Fruit fly (Drosophila melanogaster) whole organism, embryonic: ENCODE measurements around the gene PNKP.

Experiments
- BEAF-32 ChIP-seq: fragments of 200-800 bp; sonication (Bioruptor generic); optimal IDR thresholded peaks from 3 replicates; lab custom pipeline; 2017; ENCODE audit warnings: missing biosample characterization, missing genetic modification characterization, mild to moderate bottlenecking, moderate library complexity, missing genetic modification reagents
- Bgb ChIP-seq: fragments of 200-800 bp; sonication (Bioruptor generic); IDR thresholded peaks from 2 replicates; pipeline ENCODE4 v1.3.6; 2022; ENCODE audit warnings: missing biosample characterization, missing genetic modification characterization; ENCODE audit not compliant: partially characterized antibody
- BtbVII ChIP-seq: fragments of 200-800 bp; sonication (Bioruptor generic); optimal IDR thresholded peaks from 3 replicates; lab custom pipeline; 2017; ENCODE audit warnings: missing biosample characterization, mild to moderate bottlenecking, missing genetic modification characterization
- C15 ChIP-seq: fragments of 200-800 bp; sonication (Bioruptor generic); IDR thresholded peaks from 3 replicates; pipeline ENCODE4 v1.3.6; 2022; ENCODE audit warnings: missing biosample characterization, missing genetic modification characterization
- CG10543 ChIP-seq: fragments of 200-800 bp; sonication (Bioruptor generic); optimal IDR thresholded peaks from 3 replicates; lab custom pipeline; 2017; ENCODE audit warnings: missing biosample characterization, mild to moderate bottlenecking, missing genetic modification characterization, moderate library complexity
- CG10565 ChIP-seq: fragments of 200-800 bp; sonication (Bioruptor generic); optimal IDR thresholded peaks from 3 replicates; lab custom pipeline; 2016; ENCODE audit warnings: missing biosample characterization, mild to moderate bottlenecking, missing genetic modification characterization
- CG12299 ChIP-seq: fragments of 200-800 bp; sonication (Bioruptor generic); optimal IDR thresholded peaks from 2 replicates; lab custom pipeline; 2018; ENCODE audit warnings: missing biosample characterization, mild to moderate bottlenecking, missing genetic modification characterization
- CG13296 ChIP-seq: fragments of 200-800 bp; sonication (Bioruptor generic); optimal IDR thresholded peaks from 3 replicates; lab custom pipeline; 2018; ENCODE audit warnings: missing biosample characterization, mild to moderate bottlenecking, missing genetic modification characterization
- CG14014 ChIP-seq: fragments of 200-800 bp; sonication (Bioruptor generic); IDR thresholded peaks from 2 replicates; pipeline ENCODE4 v1.3.6; 2022; ENCODE audit warnings: missing biosample characterization, missing genetic modification characterization
- CG14441 ChIP-seq: fragments of 200-800 bp; sonication (Bioruptor generic); IDR thresholded peaks from 2 replicates; pipeline ENCODE4 v1.3.6; 2022; ENCODE audit warnings: missing biosample characterization, missing genetic modification characterization
- CG14710 ChIP-seq: fragments of 200-800 bp; sonication (Bioruptor generic); optimal IDR thresholded peaks from 3 replicates; lab custom pipeline; 2019; ENCODE audit warnings: missing biosample characterization, mild to moderate bottlenecking, missing genetic modification characterization, moderate library complexity
- CG14860 ChIP-seq: fragments of 200-800 bp; sonication (Bioruptor generic); IDR thresholded peaks from 3 replicates; pipeline ENCODE4 v1.3.6; 2022; ENCODE audit warnings: missing biosample characterization, missing genetic modification characterization; ENCODE audit not compliant: partially characterized antibody
- CG15011 ChIP-seq: fragments of 200-800 bp; sonication (Bioruptor generic); optimal IDR thresholded peaks from 3 replicates; lab custom pipeline; 2018; ENCODE audit warnings: missing biosample characterization, mild to moderate bottlenecking, missing genetic modification characterization
- CG17385 ChIP-seq: fragments of 200-800 bp; sonication (Bioruptor generic); optimal IDR thresholded peaks from 3 replicates; lab custom pipeline; 2018; ENCODE audit warnings: missing biosample characterization, mild to moderate bottlenecking, missing genetic modification characterization
- CG18262 ChIP-seq: fragments of 200-800 bp; optimal IDR thresholded peaks from 3 replicates; lab custom pipeline; 2019; ENCODE audit warnings: missing biosample characterization, mild to moderate bottlenecking, missing genetic modification characterization, moderate library complexity
- CG18619 ChIP-seq: fragments of 200-800 bp; sonication (Bioruptor generic); optimal IDR thresholded peaks from 3 replicates; lab custom pipeline; 2017; ENCODE audit warnings: missing biosample characterization, mild to moderate bottlenecking, missing genetic modification characterization
- CG2202 ChIP-seq: fragments of 200-800 bp; sonication (Bioruptor generic); optimal IDR thresholded peaks from 2 replicates; lab custom pipeline; 2018; ENCODE audit warnings: missing biosample characterization, mild to moderate bottlenecking, missing genetic modification characterization
- CG3847 ChIP-seq: fragments of 200-800 bp; sonication (Bioruptor generic); IDR thresholded peaks from 2 replicates; pipeline ENCODE4 v1.3.6; 2022; ENCODE audit warnings: missing biosample characterization, missing genetic modification characterization
- CG43689 ChIP-seq: fragments of 200-800 bp; sonication (Bioruptor generic); IDR thresholded peaks from 2 replicates; pipeline ENCODE4 v1.3.6; 2022; ENCODE audit warnings: missing biosample characterization, missing genetic modification characterization
- CG4707 ChIP-seq: fragments of 200-800 bp; sonication (Bioruptor generic); optimal IDR thresholded peaks from 2 replicates; lab custom pipeline; 2018; ENCODE audit warnings: missing biosample characterization, mild to moderate bottlenecking, missing genetic modification characterization, moderate library complexity
- CG4730 ChIP-seq: fragments of 200-800 bp; sonication (Bioruptor generic); IDR thresholded peaks from 2 replicates; pipeline ENCODE4 v1.3.6; 2022; ENCODE audit warnings: missing biosample characterization, missing genetic modification characterization
- CG6175 ChIP-seq: fragments of 200-800 bp; sonication (Bioruptor generic); IDR thresholded peaks from 3 replicates; pipeline ENCODE4 v1.3.6; 2022; ENCODE audit warnings: missing biosample characterization, missing genetic modification characterization
- CG6813 ChIP-seq: fragments of 200-800 bp; sonication (Bioruptor generic); optimal IDR thresholded peaks from 2 replicates; lab custom pipeline; 2017; ENCODE audit warnings: missing biosample characterization, missing genetic modification characterization, mild to moderate bottlenecking, moderate library complexity, missing genetic modification reagents
- CG7745 ChIP-seq: fragments of 200-800 bp; sonication (Bioruptor generic); optimal IDR thresholded peaks from 2 replicates; lab custom pipeline; 2018; ENCODE audit warnings: missing biosample characterization, mild to moderate bottlenecking, missing genetic modification characterization, moderate library complexity
- CG8089 ChIP-seq: fragments of 200-800 bp; sonication (Bioruptor generic); optimal IDR thresholded peaks from 3 replicates; lab custom pipeline; 2016; ENCODE audit warnings: missing biosample characterization, missing genetic modification characterization
- CG9215 ChIP-seq: fragments of 200-800 bp; sonication (Bioruptor generic); IDR thresholded peaks from 2 replicates; pipeline ENCODE4 v1.3.6; 2022; ENCODE audit warnings: missing biosample characterization, missing genetic modification characterization
- Doc2 ChIP-seq: fragments of 200-800 bp; sonication (Bioruptor generic); IDR thresholded peaks from 2 replicates; pipeline ENCODE4 v1.3.6; 2022; ENCODE audit warnings: missing biosample characterization, missing genetic modification characterization
- Jarid2 ChIP-seq: fragments of 200-800 bp; sonication (Bioruptor generic); optimal IDR thresholded peaks from 3 replicates; lab custom pipeline; 2017; ENCODE audit warnings: mild to moderate bottlenecking, missing biosample characterization, missing genetic modification reagents, missing genetic modification characterization
- Ptx1 ChIP-seq: fragments of 200-800 bp; sonication (Bioruptor generic); IDR thresholded peaks from 2 replicates; pipeline ENCODE4 v1.3.6; 2022; ENCODE audit warnings: missing biosample characterization, missing genetic modification characterization
- Rfx ChIP-seq: fragments of 200-800 bp; sonication (Bioruptor generic); IDR thresholded peaks from 2 replicates; pipeline ENCODE4 v1.3.6; 2022; ENCODE audit warnings: missing biosample characterization, missing genetic modification characterization
- Sox102F ChIP-seq: fragments of 200-800 bp; sonication (Bioruptor generic); optimal IDR thresholded peaks from 2 replicates; lab custom pipeline; 2018; ENCODE audit warnings: missing biosample characterization, mild to moderate bottlenecking, missing genetic modification characterization, moderate library complexity
- ato ChIP-seq: fragments of 200-800 bp; sonication (Bioruptor generic); IDR thresholded peaks from 2 replicates; pipeline ENCODE4 v1.3.6; 2022; ENCODE audit warnings: missing biosample characterization, missing genetic modification characterization; ENCODE audit not compliant: partially characterized antibody
- bowl ChIP-seq: fragments of 200-800 bp; sonication (Bioruptor generic); IDR thresholded peaks from 2 replicates; pipeline ENCODE4 v1.3.6; 2022; ENCODE audit warnings: missing biosample characterization, missing genetic modification characterization
- br ChIP-seq: fragments of >200 bp; optimal IDR thresholded peaks from 2 replicates; lab custom pipeline; 2017
- da ChIP-seq: fragments of 200-800 bp; sonication (Bioruptor generic); optimal IDR thresholded peaks from 2 replicates; lab custom pipeline; 2016; ENCODE audit warnings: missing biosample characterization, missing genetic modification characterization
- dmrt99B ChIP-seq: fragments of 200-800 bp; sonication (Bioruptor generic); optimal IDR thresholded peaks from 2 replicates; lab custom pipeline; 2018; ENCODE audit warnings: missing biosample characterization, mild to moderate bottlenecking, missing genetic modification characterization, moderate library complexity
- gcm ChIP-seq: fragments of 200-800 bp; sonication (Bioruptor generic); optimal IDR thresholded peaks from 2 replicates; lab custom pipeline; 2019; ENCODE audit warnings: missing biosample characterization, mild to moderate bottlenecking, missing genetic modification characterization, moderate library complexity
- h ChIP-seq: fragments of >200 bp; optimal IDR thresholded peaks from 2 replicates; lab custom pipeline; 2017
- klu ChIP-seq: fragments of 200-800 bp; sonication (Bioruptor generic); IDR thresholded peaks from 2 replicates; pipeline ENCODE4 v1.3.6; 2022; ENCODE audit warnings: missing biosample characterization, missing genetic modification characterization
- prd ChIP-seq, 3 experiments: fragments of >200 bp in 2 of 3; fragments of 200-800 bp in 1 of 3; sonication (Bioruptor generic) in 1 of 3; optimal IDR thresholded peaks in 2 of 3; IDR thresholded peaks in 1 of 3; 2 replicates in 2 of 3; 3 replicates in 1 of 3; pipeline versions ENCODE4 v1.3.6 to Lab custom; 2017 to 2022; ENCODE audit warnings: missing biosample characterization in 1 of 3, missing genetic modification characterization in 1 of 3
- sc ChIP-seq, 3 experiments: fragments of >200 bp in 2 of 3; fragments of 200-800 bp in 1 of 3; sonication (Bioruptor generic) in 1 of 3; optimal IDR thresholded peaks; 2 replicates in 2 of 3; 3 replicates in 1 of 3; lab custom pipeline; 2017; ENCODE audit warnings: mild to moderate bottlenecking in 1 of 3, missing biosample characterization in 1 of 3, missing genetic modification characterization in 1 of 3, missing genetic modification reagents in 1 of 3
- sens-2 ChIP-seq: fragments of 200-800 bp; sonication (Bioruptor generic); IDR thresholded peaks from 2 replicates; pipeline ENCODE4 v1.3.6; 2022; ENCODE audit warnings: missing biosample characterization, missing genetic modification characterization
- sima ChIP-seq: fragments of 200-800 bp; sonication (Bioruptor generic); optimal IDR thresholded peaks from 2 replicates; lab custom pipeline; 2016; ENCODE audit warnings: missing biosample characterization, missing genetic modification characterization
- slbo ChIP-seq: fragments of 200-800 bp; sonication (Bioruptor generic); IDR thresholded peaks from 2 replicates; pipeline ENCODE4 v1.3.6; 2022; ENCODE audit warnings: missing biosample characterization, missing genetic modification characterization
- slp2 ChIP-seq: fragments of 200-800 bp; sonication (Bioruptor generic); optimal IDR thresholded peaks from 2 replicates; lab custom pipeline; 2016; ENCODE audit warnings: missing biosample characterization, missing genetic modification characterization
- so ChIP-seq: fragments of 200-800 bp; sonication (Bioruptor generic); IDR thresholded peaks from 3 replicates; pipeline ENCODE4 v1.3.6; 2022; ENCODE audit warnings: missing biosample characterization, missing genetic modification characterization
- tin ChIP-seq: fragments of 200-800 bp; sonication (Bioruptor generic); optimal IDR thresholded peaks from 3 replicates; lab custom pipeline; 2016; ENCODE audit warnings: missing biosample characterization, missing genetic modification characterization
- tio ChIP-seq: fragments of 200-800 bp; sonication (Bioruptor generic); optimal IDR thresholded peaks from 2 replicates; lab custom pipeline; 2017; ENCODE audit warnings: missing biosample characterization, missing genetic modification characterization, inconsistent platforms
- ttk ChIP-seq: fragments of 200-800 bp; sonication (Bioruptor generic); IDR thresholded peaks from 2 replicates; pipeline ENCODE4 v2.1.2; 2022; ENCODE audit warnings: missing biosample characterization, missing genetic modification characterization

The PNKP gene

dm6 chr3R:8333768-8334470 is 9.4 kb downstream of the PNKP start, which contains the start of gene Poxm (continued):
- TF ChIP-seq CG10543 (GFP tag; lab: Kevin White, UChicago) (peak; percentile 85), gcm (GFP tag; lab: Kevin White, UChicago) (peak; percentile 86), BtbVII (GFP tag; lab: Kevin White, UChicago) (peak; percentile 82), sc (optimal IDR thresholded peaks at IDR 0.05; lab: Kevin White, UChicago) (no peak), sc (GFP tag; optimal IDR thresholded peaks at IDR 0.05; lab: Kevin White, UChicago) (peak; percentile 91), CG14860 (no peak), Doc2 (GFP tag; lab: Robert Waterston, UW) (peak; percentile 67; the same call in 1 of the 2 replicates), dmrt99B (tag; lab: Kevin White, UChicago) (peak; percentile 95), h (lab: Kevin White, UChicago) (no peak), Jarid2 (GFP tag; lab: Kevin White, UChicago) (peak; percentile 56), CG4730 (GFP tag; lab: Robert Waterston, UW) (peak; percentile 82), C15 (GFP tag; lab: Robert Waterston, UW) (no peak), CG14710 (peak; percentile 95), klu (GFP tag; lab: Robert Waterston, UW) (peak; percentile 84), Ptx1 (GFP tag; lab: Robert Waterston, UW) (peak; percentile 94), CG4707 (GFP tag; lab: Kevin White, UChicago) (peak; percentile 40), ttk (GFP tag; lab: Robert Waterston, UW) (peak; percentile 80), ato (no peak), CG18262 (tag; lab: Kevin White, UChicago) (peak; percentile 97), CG14014 (GFP tag; lab: Robert Waterston, UW) (peak; percentile 82; the same call in 1 of the 2 replicates), CG12299 (tag; lab: Kevin White, UChicago) (peak; percentile 74), tio (GFP tag; lab: Kevin White, UChicago) (peak; percentile 88), slbo (GFP tag; lab: Robert Waterston, UW) (peak; percentile 87), CG3847 (GFP tag; lab: Robert Waterston, UW) (peak; percentile 84), sima (GFP tag; lab: Kevin White, UChicago) (no peak), CG6813 (peak; percentile 74), CG6175 (peak; percentile 65; the same call in 2 of the 3 replicates), tin (GFP tag; lab: Kevin White, UChicago) (peak; percentile 89), Sox102F (GFP tag; lab: Kevin White, UChicago) (peak; percentile 90), Bgb (GFP tag; lab: Robert Waterston, UW) (no peak), CG17385 (GFP tag; lab: Kevin White, UChicago) (peak; percentile 82), CG15011 (peak; percentile 84), bowl (GFP tag; lab: Robert Waterston, UW) (no peak), CG7745 (tag; lab: Kevin White, UChicago) (no peak), da (GFP tag; lab: Kevin White, UChicago) (no peak), slp2 (GFP tag; lab: Kevin White, UChicago) (peak; percentile 64), CG14441 (GFP tag; lab: Robert Waterston, UW) (peak; percentile 86), CG18619 (GFP tag; lab: Kevin White, UChicago) (peak; percentile 88), prd (optimal IDR thresholded peaks at IDR 0.05; lab: Kevin White, UChicago) (no peak), prd (GFP tag; IDR thresholded peaks at IDR 0.05; lab: Robert Waterston, UW) (peak; percentile 96), CG2202 (tag; lab: Kevin White, UChicago) (peak; percentile 65), CG9215 (peak; percentile 89), CG10565 (GFP tag; lab: Kevin White, UChicago) (peak; percentile 33), br (lab: Kevin White, UChicago) (no peak), CG13296 (GFP tag; lab: Kevin White, UChicago) (peak; percentile 80), BEAF-32 (GFP tag; lab: Kevin White, UChicago) (peak; percentile 5), CG43689 (peak; percentile 26; the same call in 1 of the 2 replicates), CG8089 (GFP tag; lab: Kevin White, UChicago) (peak; percentile 32), Rfx (GFP tag; lab: Robert Waterston, UW) (peak; percentile 86), so (GFP tag; lab: Robert Waterston, UW) (peak; percentile 64; the same call in 1 of the 3 replicates), sens-2 (GFP tag; lab: Robert Waterston, UW) (no peak; the same call in 1 of the 2 replicates)
